Fruit fly (Drosophila melanogaster): ENCODE data around the gene CG43074.

CG43074 gene

DNA sequence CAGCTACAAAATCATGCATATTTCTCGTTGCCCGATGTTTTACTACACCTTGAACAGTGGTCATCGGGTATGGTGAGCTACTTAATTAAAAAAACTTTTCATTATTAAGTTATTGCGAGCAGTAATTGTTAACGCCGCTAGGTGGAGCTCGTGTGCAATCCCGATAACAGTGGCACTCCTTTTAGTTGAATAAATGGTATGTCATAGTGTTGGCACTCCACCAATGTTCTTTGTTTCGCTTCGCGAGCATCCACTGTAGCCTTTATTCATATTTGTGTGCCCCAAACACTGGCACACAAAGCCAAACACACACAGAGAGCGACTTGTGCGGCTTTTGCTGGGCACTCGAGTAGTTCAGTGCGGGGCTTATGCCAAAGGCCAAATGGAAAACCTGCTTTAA is 33.4 kb upstream of the CG43074 start (continued):
- TF ChIP-seq CG1647 (GFP tag; optimal IDR thresholded peaks at IDR 0.05) (peak; percentile 85), Ssrp (tag; optimal IDR thresholded peaks at IDR 0.05) (peak; percentile 82), Mrtf (GFP tag; IDR thresholded peaks at IDR 0.05) (peak; percentile 95), yki (optimal IDR thresholded peaks at IDR 0.05) (no peak), CG13424 (tag; optimal IDR thresholded peaks at IDR 0.05) (peak; percentile 90), CG4360 (GFP tag; IDR thresholded peaks at IDR 0.05) (peak; percentile 72; the same call in 1 of the 2 replicates), fd64A (GFP tag; optimal IDR thresholded peaks at IDR 0.05) (peak; percentile 80), CG34376 (GFP tag; optimal IDR thresholded peaks at IDR 0.05) (peak; percentile 62), CG6254 (GFP tag; optimal IDR thresholded peaks at IDR 0.05) (peak; percentile 80), CG3065 (GFP tag; optimal IDR thresholded peaks at IDR 0.05) (peak; percentile 5), shn (GFP tag; optimal IDR thresholded peaks at IDR 0.05) (peak; percentile 78), BEAF-32 (GFP tag; optimal IDR thresholded peaks at IDR 0.05) (no peak), CG6854 (GFP tag; optimal IDR thresholded peaks at IDR 0.05) (peak; percentile 53), CG17361 (GFP tag; IDR thresholded peaks at IDR 0.05) (peak; percentile 82), sens (GFP tag) (peak; percentile 95), CG5953 (GFP tag; IDR thresholded peaks at IDR 0.05) (peak; percentile 95), nom (GFP tag; optimal IDR thresholded peaks at IDR 0.05) (peak; percentile 16), CG11085 (GFP tag; IDR thresholded peaks at IDR 0.05) (peak; percentile 78), CG12744 (GFP tag; optimal IDR thresholded peaks at IDR 0.05) (peak; percentile 85), cwo (GFP tag; optimal IDR thresholded peaks at IDR 0.05) (peak; percentile 82), Oli (tag; optimal IDR thresholded peaks at IDR 0.05) (peak; percentile 91), kay (GFP tag; optimal IDR thresholded peaks at IDR 0.05) (peak; percentile 81), Tbp (GFP tag; optimal IDR thresholded peaks at IDR 0.05) (no peak), gcm2 (GFP tag; optimal IDR thresholded peaks at IDR 0.05) (peak; percentile 73), CG6683 (GFP tag; optimal IDR thresholded peaks at IDR 0.05) (peak; percentile 77), CG42726 (GFP tag; IDR thresholded peaks at IDR 0.05; ENCODE audit: partially characterized antibody) (no peak), lbe (GFP tag; optimal IDR thresholded peaks at IDR 0.05) (peak; percentile 82), CG8924 (tag; optimal IDR thresholded peaks at IDR 0.05) (peak; percentile 90), cas (GFP tag; IDR thresholded peaks at IDR 0.05) (peak; percentile 68; the same call in 1 of the 2 replicates), al (GFP tag; IDR thresholded peaks at IDR 0.05) (peak; percentile 91), nerfin-1 (tag; optimal IDR thresholded peaks at IDR 0.05) (peak; percentile 77), HmgD (GFP tag; optimal IDR thresholded peaks at IDR 0.05) (peak; percentile 73), CG33557 (GFP tag; optimal IDR thresholded peaks at IDR 0.05) (peak; percentile 44), az2 (GFP tag; optimal IDR thresholded peaks at IDR 0.05) (peak; percentile 91), CG10321 (GFP tag; IDR thresholded peaks at IDR 0.05) (peak; percentile 72), Spps (tag; optimal IDR thresholded peaks at IDR 0.05) (peak; percentile 49), CG10274 (GFP tag; optimal IDR thresholded peaks at IDR 0.05) (peak; percentile 71), CG8281 (tag; optimal IDR thresholded peaks at IDR 0.05) (peak; percentile 41), sna (GFP tag; IDR thresholded peaks at IDR 0.05; ENCODE audit: partially characterized antibody) (no peak), CG15479 (GFP tag; optimal IDR thresholded peaks at IDR 0.05) (no peak), fd3F (GFP tag; optimal IDR thresholded peaks at IDR 0.05) (peak; percentile 87), Lhr (GFP tag; optimal IDR thresholded peaks at IDR 0.05) (peak; percentile 43), trem (tag; optimal IDR thresholded peaks at IDR 0.05) (peak; percentile 55), sug (tag; optimal IDR thresholded peaks at IDR 0.05) (peak; percentile 81), CG13894 (tag; optimal IDR thresholded peaks at IDR 0.05) (peak; percentile 66), ham (GFP tag; IDR thresholded peaks at IDR 0.05) (peak; percentile 81), gcm (GFP tag; optimal IDR thresholded peaks at IDR 0.05) (peak; percentile 79), CG12104 (GFP tag; optimal IDR thresholded peaks at IDR 0.05) (peak; percentile 76), Eip74EF (GFP tag; optimal IDR thresholded peaks at IDR 0.05) (peak in 1 of 2 experiments; percentile 82), CG30403 (GFP tag; optimal IDR thresholded peaks at IDR 0.05) (peak; percentile 92)
